Worm (Caenorhabditis elegans) whole organism, young adult: ENCODE measurements around the gene col-76.

Source experiments
- Y67H2A.10 ChIP-seq: fragments of 200-800 bp; sonication (Bioruptor generic); conservative IDR thresholded peaks from 2 replicates; pipeline ENCODE4 v1.3.6; 2022; ENCODE audit warnings: missing genetic modification reagents, missing genetic modification characterization, missing compliant biosample characterization
- ama-1 ChIP-seq, 3 experiments: fragments of 150-350 bp in 1 of 3; sonication (generic microtip) in 2 of 3; optimal IDR thresholded peaks; 2 replicates each; lab custom pipeline; 2014 to 2018; ENCODE audit warnings: missing biosample characterization in 2 of 3, missing genetic modification characterization in 2 of 3, missing genetic modification reagents in 2 of 3
- aptf-3 ChIP-seq: fragments of 200-800 bp; sonication (Bioruptor generic); IDR thresholded peaks from 2 replicates; pipeline ENCODE4 v1.3.6; 2022; ENCODE audit warnings: missing genetic modification characterization, missing compliant biosample characterization
- efl-1 ChIP-seq: fragments of 150-350 bp; optimal IDR thresholded peaks from 2 replicates; lab custom pipeline; 2014; ENCODE audit warnings: missing biosample characterization, missing genetic modification reagents, missing genetic modification characterization
- lsy-27 ChIP-seq: sonication (generic microtip); optimal IDR thresholded peaks from 2 replicates; lab custom pipeline; 2017; ENCODE audit warnings: missing genetic modification characterization, mild to moderate bottlenecking, missing compliant biosample characterization, antibody characterized with exemption, missing genotype, borderline replicate concordance; ENCODE audit not compliant: insufficient read depth
- repo-1 ChIP-seq: sonication (generic microtip); optimal IDR thresholded peaks from 2 replicates; lab custom pipeline; 2017; ENCODE audit warnings: mild to moderate bottlenecking, missing genetic modification characterization, missing compliant biosample characterization
- snpc-1.1 ChIP-seq: sonication (generic microtip); optimal IDR thresholded peaks from 2 replicates; lab custom pipeline; 2017; ENCODE audit warnings: missing genetic modification characterization, mild to moderate bottlenecking, missing compliant biosample characterization, antibody characterized with exemption, moderate library complexity, missing genotype, missing genetic modification reagents; ENCODE audit not compliant: insufficient read depth
- snpc-4 ChIP-seq, 5 experiments: fragments of 150-350 bp in 1 of 5; sonication (generic microtip) in 4 of 5; optimal IDR thresholded peaks; 2 replicates each; lab custom pipeline; 2014 to 2018; ENCODE audit warnings: missing genetic modification characterization in 5 of 5, missing biosample characterization in 3 of 5, antibody characterized with exemption in 2 of 5, mild to moderate bottlenecking in 2 of 5, missing compliant biosample characterization in 2 of 5, missing genotype in 2 of 5, moderate library complexity in 2 of 5, missing genetic modification reagents in 1 of 5
- sptf-2 ChIP-seq: fragments of 200-800 bp; sonication (Bioruptor generic); optimal IDR thresholded peaks from 2 replicates; lab custom pipeline; 2018; ENCODE audit warnings: mild to moderate bottlenecking, missing genetic modification characterization, missing compliant biosample characterization
- unc-62 ChIP-seq: fragments of 150-350 bp; optimal IDR thresholded peaks from 2 replicates; lab custom pipeline; 2014; ENCODE audit warnings: missing biosample characterization, missing genetic modification reagents, missing genetic modification characterization

ce11 chrII:8174148-8174547 lies 30.0 kb upstream of the col-76 start:
- TF ChIP-seq aptf-3: no peak
- no peak for TF ChIP-seq snpc-1.1 (tag; lab: Kevin White, UChicago)
- TF ChIP-seq unc-62 (GFP tag; lab: Kevin White, UChicago): no peak
- TF ChIP-seq ama-1 (optimal IDR thresholded peaks at IDR 0.05; lab: Kevin White, UChicago): no peak
- no peak for TF ChIP-seq ama-1 (GFP tag; optimal IDR thresholded peaks at IDR 0.05; lab: Kevin White, UChicago)
- TF ChIP-seq efl-1 (GFP tag; lab: Kevin White, UChicago): no peak
- TF ChIP-seq lsy-27 (tag; lab: Kevin White, UChicago): no peak
- TF ChIP-seq repo-1 (tag; lab: Kevin White, UChicago): no peak
- no peak for TF ChIP-seq Y67H2A.10 (GFP tag; lab: Robert Waterston, UW)
- TF ChIP-seq sptf-2 (GFP tag; lab: Kevin White, UChicago): no peak
- no peak for TF ChIP-seq snpc-4 (GFP tag; optimal IDR thresholded peaks at IDR 0.05; lab: Kevin White, UChicago)
- TF ChIP-seq snpc-4 (tag; optimal IDR thresholded peaks at IDR 0.05; lab: Kevin White, UChicago): no peak
